Worm (Caenorhabditis elegans) whole organism, L4 larva: ENCODE results near the gene F56A8.3.
A peak's percentile ranks its signal among the peaks of the same experiment; 100 is the strongest.

Experiments used
- D1046.2 ChIP-seq: fragments of 200-800 bp; sonication (Bioruptor generic); IDR thresholded peaks from 2 replicates; pipeline ENCODE4 v1.3.6; 2022; ENCODE audit warnings: missing genetic modification characterization, missing compliant biosample characterization
- F26F4.8 ChIP-seq: fragments of 200-800 bp; sonication (Bioruptor generic); conservative IDR thresholded peaks from 2 replicates; pipeline ENCODE4 v1.3.6; 2022; ENCODE audit warnings: missing genetic modification characterization, missing compliant biosample characterization
- T20F7.1 ChIP-seq: fragments of 200-800 bp; sonication (Bioruptor generic); optimal IDR thresholded peaks from 2 replicates; lab custom pipeline; 2018; ENCODE audit warnings: mild to moderate bottlenecking, missing genetic modification characterization, missing compliant biosample characterization
- Y105C5A.15 ChIP-seq: fragments of 200-800 bp; sonication (Bioruptor generic); IDR thresholded peaks from 2 replicates; pipeline ENCODE4 v1.3.6; 2022; ENCODE audit warnings: missing genetic modification characterization, missing compliant biosample characterization
- Y48G9A.11 ChIP-seq: fragments of 200-800 bp; sonication (Bioruptor generic); IDR thresholded peaks from 2 replicates; pipeline ENCODE4 v1.3.6; 2022; ENCODE audit warnings: missing genetic modification reagents, missing genetic modification characterization, missing compliant biosample characterization
- Y5F2A.4 ChIP-seq: fragments of 200-800 bp; sonication (Bioruptor generic); optimal IDR thresholded peaks from 2 replicates; lab custom pipeline; 2018; ENCODE audit warnings: mild to moderate bottlenecking, missing genetic modification characterization, missing compliant biosample characterization
- ZK546.5 ChIP-seq, 2 experiments: sonication (generic microtip); optimal IDR thresholded peaks; 2 replicates each; lab custom pipeline; 2017; ENCODE audit warnings: missing biosample characterization in 2 of 2, missing genetic modification characterization in 2 of 2
- aly-2 ChIP-seq: sonication (generic microtip); optimal IDR thresholded peaks from 2 replicates; lab custom pipeline; 2018; ENCODE audit warnings: missing biosample characterization, missing genetic modification characterization
- attf-4 ChIP-seq: sonication (generic microtip); optimal IDR thresholded peaks from 3 replicates; lab custom pipeline; 2017; ENCODE audit warnings: missing biosample characterization, missing genetic modification characterization
- ceh-28 ChIP-seq: fragments of 150-350 bp; optimal IDR thresholded peaks from 2 replicates; lab custom pipeline; 2014; ENCODE audit warnings: missing biosample characterization, missing genetic modification reagents, missing genetic modification characterization
- ceh-44 ChIP-seq: fragments of 200-800 bp; sonication (Bioruptor generic); IDR thresholded peaks from 2 replicates; pipeline ENCODE4 v1.3.6; 2022; ENCODE audit warnings: missing genetic modification reagents, missing genetic modification characterization, missing compliant biosample characterization
- ceh-62 ChIP-seq: sonication (generic microtip); optimal IDR thresholded peaks from 2 replicates; lab custom pipeline; 2017; ENCODE audit warnings: missing biosample characterization, missing genetic modification characterization
- ceh-82 ChIP-seq: sonication (generic microtip); optimal IDR thresholded peaks from 2 replicates; lab custom pipeline; 2017; ENCODE audit warnings: missing biosample characterization, missing genetic modification characterization
- cey-2 ChIP-seq: sonication (generic microtip); optimal IDR thresholded peaks from 3 replicates; lab custom pipeline; 2017; ENCODE audit warnings: missing genetic modification characterization, mild to moderate bottlenecking, missing compliant biosample characterization, antibody characterized with exemption, borderline replicate concordance; ENCODE audit not compliant: insufficient read depth
- ctbp-1 ChIP-seq: fragments of 200-800 bp; sonication (Bioruptor generic); IDR thresholded peaks from 2 replicates; pipeline ENCODE4 v1.3.6; 2022; ENCODE audit warnings: missing genetic modification reagents, missing genetic modification characterization, missing compliant biosample characterization
- daf-12 ChIP-seq: fragments of 150-350 bp; optimal IDR thresholded peaks from 2 replicates; lab custom pipeline; 2014; ENCODE audit warnings: missing biosample characterization, missing genetic modification reagents, missing genetic modification characterization
- daf-19 ChIP-seq: fragments of 200-800 bp; sonication (Bioruptor generic); conservative IDR thresholded peaks from 2 replicates; pipeline ENCODE4 v1.3.6; 2022; ENCODE audit warnings: missing genetic modification characterization, missing compliant biosample characterization
- daf-8 ChIP-seq: fragments of 200-800 bp; sonication (Bioruptor generic); IDR thresholded peaks from 2 replicates; pipeline ENCODE4 v1.3.6; 2022; ENCODE audit warnings: missing genetic modification characterization, missing compliant biosample characterization
- dmd-9 ChIP-seq: fragments of 200-800 bp; sonication (Bioruptor generic); IDR thresholded peaks from 2 replicates; pipeline ENCODE4 v1.3.6; 2022; ENCODE audit warnings: missing genetic modification reagents, missing genetic modification characterization, missing compliant biosample characterization
- duxl-1 ChIP-seq: sonication (generic microtip); optimal IDR thresholded peaks from 2 replicates; lab custom pipeline; 2016; ENCODE audit warnings: mild to moderate bottlenecking, missing genetic modification characterization, moderate library complexity, missing compliant biosample characterization; ENCODE audit not compliant: poor library complexity
- dve-1 ChIP-seq: sonication (generic microtip); optimal IDR thresholded peaks from 2 replicates; lab custom pipeline; 2017; ENCODE audit warnings: antibody characterized with exemption, mild to moderate bottlenecking, missing genetic modification characterization, missing compliant biosample characterization; ENCODE audit not compliant: insufficient read depth
- egl-43 ChIP-seq: fragments of 200-800 bp; sonication (Bioruptor generic); IDR thresholded peaks from 2 replicates; pipeline ENCODE4 v1.3.6; 2022; ENCODE audit warnings: missing genetic modification reagents, missing genetic modification characterization, missing compliant biosample characterization
- fkh-10 ChIP-seq: fragments of 150-350 bp; optimal IDR thresholded peaks from 2 replicates; lab custom pipeline; 2014; ENCODE audit warnings: missing biosample characterization, missing genetic modification reagents, missing genetic modification characterization
- jun-1 ChIP-seq: fragments of 150-350 bp; optimal IDR thresholded peaks from 2 replicates; lab custom pipeline; 2014; ENCODE audit warnings: missing biosample characterization, missing genetic modification reagents, missing genetic modification characterization
- lin-1 ChIP-seq: fragments of 200-800 bp; sonication (Bioruptor generic); IDR thresholded peaks from 2 replicates; pipeline ENCODE4 v1.3.6; 2022; ENCODE audit warnings: missing genetic modification reagents, missing genetic modification characterization, missing compliant biosample characterization
- lin-13 ChIP-seq: fragments of 150-350 bp; optimal IDR thresholded peaks from 2 replicates; lab custom pipeline; 2014; ENCODE audit warnings: missing biosample characterization, missing genetic modification reagents, missing genetic modification characterization
- lin-38 ChIP-seq: fragments of 200-800 bp; sonication (Bioruptor generic); IDR thresholded peaks from 2 replicates; pipeline ENCODE4 v1.3.6; 2022; ENCODE audit warnings: missing genetic modification reagents, missing genetic modification characterization, missing compliant biosample characterization
- lsy-2 ChIP-seq, 2 experiments: fragments of 150-350 bp in 1 of 2; sonication (generic microtip) in 1 of 2; optimal IDR thresholded peaks; 2 replicates each; lab custom pipeline; 2014 to 2017; ENCODE audit warnings: missing biosample characterization in 2 of 2, missing genetic modification characterization in 2 of 2
- madf-5 ChIP-seq, 2 experiments: fragments of 200-800 bp; sonication (Bioruptor generic); IDR thresholded peaks; 2 replicates each; pipeline ENCODE4 v1.3.6; 2022; ENCODE audit warnings: missing compliant biosample characterization in 2 of 2, missing genetic modification characterization in 2 of 2
- mes-2 ChIP-seq: sonication (generic microtip); optimal IDR thresholded peaks from 2 replicates; lab custom pipeline; 2016; ENCODE audit warnings: missing genotype, mild to moderate bottlenecking, missing genetic modification characterization, missing compliant biosample characterization; ENCODE audit not compliant: poor library complexity, severe bottlenecking
- mxl-2 ChIP-seq: fragments of 200-800 bp; sonication (Bioruptor generic); conservative IDR thresholded peaks from 2 replicates; pipeline ENCODE4 v1.3.6; 2022; ENCODE audit warnings: missing genetic modification reagents, missing genetic modification characterization, missing compliant biosample characterization
- nhr-102 ChIP-seq: sonication (generic microtip); optimal IDR thresholded peaks from 2 replicates; lab custom pipeline; 2016; ENCODE audit warnings: mild to moderate bottlenecking, missing genetic modification characterization, moderate library complexity, missing compliant biosample characterization
- nhr-111 ChIP-seq: fragments of 200-800 bp; sonication (Bioruptor generic); optimal IDR thresholded peaks from 2 replicates; lab custom pipeline; 2018; ENCODE audit warnings: mild to moderate bottlenecking, missing genetic modification characterization, missing compliant biosample characterization
- nhr-25 ChIP-seq: sonication (generic microtip); optimal IDR thresholded peaks from 2 replicates; lab custom pipeline; 2017; ENCODE audit warnings: missing genetic modification characterization, mild to moderate bottlenecking, missing compliant biosample characterization, antibody characterized with exemption, moderate library complexity, borderline replicate concordance; ENCODE audit not compliant: insufficient read depth
- nhr-28 ChIP-seq: fragments of 150-350 bp; optimal IDR thresholded peaks from 2 replicates; lab custom pipeline; 2014; ENCODE audit warnings: missing biosample characterization, missing genetic modification characterization
- nhr-41 ChIP-seq: fragments of 200-800 bp; sonication (Bioruptor generic); IDR thresholded peaks from 2 replicates; pipeline ENCODE4 v1.3.6; 2022; ENCODE audit warnings: missing genetic modification reagents, missing genetic modification characterization, missing compliant biosample characterization
- nhr-76 ChIP-seq: fragments of 150-350 bp; optimal IDR thresholded peaks from 2 replicates; lab custom pipeline; 2014; ENCODE audit warnings: missing biosample characterization, missing genetic modification characterization
- pha-4 ChIP-seq, 2 experiments: fragments of 150-350 bp in 1 of 2; fragments of 200-800 bp in 1 of 2; sonication (Bioruptor generic) in 1 of 2; IDR thresholded peaks in 1 of 2; optimal IDR thresholded peaks in 1 of 2; 2 replicates each; pipeline versions ENCODE4 v1.3.6 to Lab custom; 2014 to 2022; ENCODE audit warnings: missing genetic modification characterization in 2 of 2, missing genetic modification reagents in 2 of 2, missing biosample characterization in 1 of 2, missing compliant biosample characterization in 1 of 2
- rbr-2 ChIP-seq: sonication (generic microtip); optimal IDR thresholded peaks from 2 replicates; lab custom pipeline; 2016; ENCODE audit warnings: missing genotype, missing genetic modification characterization, missing compliant biosample characterization
- set-16 ChIP-seq: fragments of 200-800 bp; sonication (Bioruptor generic); IDR thresholded peaks from 2 replicates; pipeline ENCODE4 v1.3.6; 2022; ENCODE audit warnings: missing genetic modification reagents, missing genetic modification characterization, missing compliant biosample characterization
- skn-1 ChIP-seq: fragments of 150-350 bp; optimal IDR thresholded peaks from 2 replicates; lab custom pipeline; 2014; ENCODE audit warnings: missing biosample characterization, missing genetic modification characterization
- snpc-1.2 ChIP-seq: fragments of 200-800 bp; sonication (Bioruptor generic); IDR thresholded peaks from 2 replicates; pipeline ENCODE4 v1.3.6; 2022; ENCODE audit warnings: missing genetic modification reagents, missing genetic modification characterization, missing compliant biosample characterization
- spr-3 ChIP-seq: fragments of 200-800 bp; sonication (Bioruptor generic); optimal IDR thresholded peaks from 2 replicates; lab custom pipeline; 2018; ENCODE audit warnings: mild to moderate bottlenecking, missing genetic modification characterization, missing compliant biosample characterization
- unc-39 ChIP-seq: sonication (generic microtip); optimal IDR thresholded peaks from 2 replicates; lab custom pipeline; 2017; ENCODE audit warnings: missing biosample characterization, missing genetic modification characterization
- unc-62 ChIP-seq, 3 experiments: fragments of 150-350 bp in 1 of 3; sonication (generic microtip); optimal IDR thresholded peaks in 2 of 3; peaks in 1 of 3; 1 replicate in 1 of 3; 2 replicates in 2 of 3; lab custom pipeline; 2014 to 2017; ENCODE audit warnings: missing biosample characterization in 3 of 3, missing genetic modification characterization in 3 of 3, missing genetic modification reagents in 3 of 3, missing genotype in 1 of 3
- vab-7 ChIP-seq: fragments of 200-800 bp; sonication (Bioruptor generic); IDR thresholded peaks from 2 replicates; pipeline ENCODE4 v1.3.6; 2022; ENCODE audit warnings: missing genetic modification reagents, missing genetic modification characterization, missing compliant biosample characterization
- zfp-2 ChIP-seq: sonication (generic microtip); optimal IDR thresholded peaks from 2 replicates; lab custom pipeline; 2016; ENCODE audit warnings: mild to moderate bottlenecking, missing genetic modification characterization, missing compliant biosample characterization
- zip-2 ChIP-seq: fragments of 150-350 bp; optimal IDR thresholded peaks from 2 replicates; lab custom pipeline; 2014; ENCODE audit warnings: missing biosample characterization, missing genetic modification characterization
- ztf-11 ChIP-seq: fragments of 150-350 bp; optimal IDR thresholded peaks from 2 replicates; lab custom pipeline; 2014; ENCODE audit warnings: missing biosample characterization, missing genetic modification characterization
- ztf-7 ChIP-seq: fragments of 150-350 bp; optimal IDR thresholded peaks from 2 replicates; lab custom pipeline; 2014; ENCODE audit warnings: missing biosample characterization, missing genetic modification characterization

F56A8.3 gene

DNA sequence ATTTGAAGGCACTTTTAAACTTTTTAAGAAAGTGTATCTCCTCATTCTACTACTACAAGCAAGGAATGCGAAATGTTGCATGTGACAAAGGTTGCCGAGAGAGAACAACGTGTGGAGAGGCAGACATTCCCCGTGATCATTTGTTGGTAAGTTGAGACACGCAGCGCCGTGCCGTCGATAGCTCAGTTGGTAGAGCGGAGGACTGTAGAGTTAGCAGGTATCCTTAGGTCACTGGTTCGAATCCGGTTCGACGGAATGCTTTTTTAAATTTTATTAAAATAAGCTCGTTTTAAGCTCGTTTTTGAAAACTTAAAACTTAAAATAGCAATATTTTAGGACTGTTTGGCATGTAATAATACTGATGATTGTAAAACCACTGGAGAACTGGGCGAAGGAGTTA, 32.3 kb upstream of the F56A8.3 start (continued):
- TF ChIP-seq ztf-11 (tag; lab: Kevin White, UChicago) (no peak), skn-1 (tag; lab: Kevin White, UChicago) (no peak), lin-13 (GFP tag; lab: Kevin White, UChicago) (no peak), lin-1 (peak; percentile 35; the same call in 1 of the 2 replicates), nhr-28 (tag; lab: Kevin White, UChicago) (no peak), nhr-76 (tag; lab: Kevin White, UChicago) (no peak), Y48G9A.11 (GFP tag; lab: Robert Waterston, UW) (0 out of 2 replicates have a peak, but pooled peaks have one; percentile 43), nhr-41 (no peak), unc-39 (no peak), dve-1 (peak; percentile 29), zfp-2 (tag; lab: Kevin White, UChicago) (no peak), lin-38 (GFP tag; lab: Robert Waterston, UW) (peak; percentile 60), mxl-2 (GFP tag; lab: Robert Waterston, UW) (no peak), Y105C5A.15 (GFP tag; lab: Robert Waterston, UW) (no peak), jun-1 (tag; lab: Kevin White, UChicago) (no peak), ztf-7 (no peak), mes-2 (tag; lab: Kevin White, UChicago) (no peak), egl-43 (no peak), attf-4 (tag; lab: Kevin White, UChicago) (no peak), spr-3 (no peak), zip-2 (tag; lab: Kevin White, UChicago) (no peak), dmd-9 (no peak), cey-2 (tag; lab: Kevin White, UChicago) (no peak), set-16 (GFP tag; lab: Robert Waterston, UW) (no peak), snpc-1.2 (GFP tag; lab: Robert Waterston, UW) (no peak), daf-12 (tag; lab: Kevin White, UChicago) (no peak), D1046.2 (peak; percentile 36; the same call in 1 of the 2 replicates), ctbp-1 (GFP tag; lab: Robert Waterston, UW) (0 out of 2 replicates have a peak, but pooled peaks have one; percentile 49), duxl-1 (tag; lab: Kevin White, UChicago) (no peak), nhr-111 (GFP tag; lab: Kevin White, UChicago) (no peak), daf-8 (no peak), aly-2 (tag; lab: Kevin White, UChicago) (no peak), lsy-2 (tag; optimal IDR thresholded peaks at IDR 0.05; lab: Kevin White, UChicago) (peak in 1 of 2 experiments; percentile 14), nhr-102 (no peak), daf-19 (GFP tag; lab: Robert Waterston, UW) (no peak), T20F7.1 (no peak), ceh-82 (tag; lab: Kevin White, UChicago) (no peak), Y5F2A.4 (GFP tag; lab: Kevin White, UChicago) (no peak), ceh-44 (GFP tag; lab: Robert Waterston, UW) (no peak), fkh-10 (GFP tag; lab: Kevin White, UChicago) (no peak), pha-4 (GFP tag; IDR thresholded peaks at IDR 0.05; lab: Robert Waterston, UW) (no peak; the same call in 1 of the 2 replicates), pha-4 (tag; optimal IDR thresholded peaks at IDR 0.05; lab: Kevin White, UChicago) (no peak), ceh-62 (no peak), madf-5 (GFP tag; IDR thresholded peaks at IDR 0.05; lab: Robert Waterston, UW) (no peak), F26F4.8 (GFP tag; lab: Robert Waterston, UW) (peak; percentile 61; the same call in 1 of the 2 replicates), unc-62 (GFP tag; optimal IDR thresholded peaks at IDR 0.05 in 1 of 2; lab: Kevin White, UChicago) (no peak), unc-62 (tag; optimal IDR thresholded peaks at IDR 0.05; lab: Kevin White, UChicago) (no peak), ZK546.5 (tag; optimal IDR thresholded peaks at IDR 0.05; lab: Kevin White, UChicago) (no peak), rbr-2 (tag; lab: Kevin White, UChicago) (no peak), vab-7 (GFP tag; lab: Robert Waterston, UW) (0 out of 2 replicates have a peak, but pooled peaks have one; percentile 1), ceh-28 (tag; lab: Kevin White, UChicago) (no peak), nhr-25 (tag; lab: Kevin White, UChicago) (no peak)
